Fruit fly (Drosophila melanogaster) ovary, adult (tissue): Measurements from ENCODE around the gene CG5274.

Experiments
- CG17801 ChIP-seq: fragments of 200-800 bp; optimal IDR thresholded peaks from 2 replicates; lab custom pipeline; 2019; ENCODE audit warnings: missing biosample characterization, mild to moderate bottlenecking, missing genetic modification characterization, moderate library complexity; ENCODE audit not compliant: partially characterized antibody

CG5274 gene

dm6 chr3L:20410780-20411179 lies 16.7 kb downstream of the CG5274 start:
- TF ChIP-seq CG17801 = peak; percentile 41

dm6 chr3L:20410345-20410744 lies 17.1 kb downstream of the CG5274 start, which contains the start of gene CG13248:
Gene CG13248, minus strand, starts transcription at chr3L:20410566.
- TF ChIP-seq CG17801 = no peak

- no peak for TF ChIP-seq CG17801
Observed at dm6 chr3L:20405971-20406948, 21.2 kb downstream of the CG5274 start.

dm6 chr3L:20405337-20405887 lies 22.1 kb downstream of the CG5274 start:
- no peak for TF ChIP-seq CG17801

- no peak for TF ChIP-seq CG17801
Observed at dm6 chr3L:20404515-20404914, 23.0 kb downstream of the CG5274 start.

- TF ChIP-seq CG17801 = no peak
Observed at dm6 chr3L:20403493-20404379, 23.7 kb downstream of the CG5274 start.

- no peak for TF ChIP-seq CG17801
Observed at dm6 chr3L:20402665-20403492, 24.6 kb downstream of the CG5274 start.

- TF ChIP-seq CG17801 = peak; percentile 77
Observed at dm6 chr3L:20401026-20401912, 26.2 kb downstream of the CG5274 start, which contains the start of gene trbl. Gene trbl, minus strand, starts transcription at chr3L:20401609.

- TF ChIP-seq CG17801 = no peak
Observed at dm6 chr3L:20400515-20400914, 27.0 kb downstream of the CG5274 start.

dm6 chr3L:20399550-20400109 lies 27.8 kb downstream of the CG5274 start:
- TF ChIP-seq CG17801 = peak; percentile 88

dm6 chr3L:20398243-20399222 lies 28.9 kb downstream of the CG5274 start:
- peak; percentile 60 for TF ChIP-seq CG17801

dm6 chr3L:20397770-20398169 lies 29.7 kb downstream of the CG5274 start:
- no peak for TF ChIP-seq CG17801

- TF ChIP-seq CG17801 = no peak
Observed at dm6 chr3L:20396047-20396446, 31.4 kb downstream of the CG5274 start.
